Fruit fly (Drosophila melanogaster): ENCODE measurements around the gene CG43076.
A peak's percentile ranks its signal among the peaks of the same experiment; 100 is the strongest.

CG43076 gene

dm6 chrX:15216048-15216447 lies 7.3 kb downstream of the CG43076 start (continued):
- TF ChIP-seq Drgx (GFP tag; IDR thresholded peaks at IDR 0.05) (no peak), fd102C (GFP tag; optimal IDR thresholded peaks at IDR 0.05) (no peak), Fer3 (tag; optimal IDR thresholded peaks at IDR 0.05) (peak; percentile 68), ATbp (GFP tag; optimal IDR thresholded peaks at IDR 0.05) (peak; percentile 60), CG11398 (GFP tag; optimal IDR thresholded peaks at IDR 0.05) (no peak), slp2 (GFP tag; optimal IDR thresholded peaks at IDR 0.05) (no peak), CG10366 (GFP tag; IDR thresholded peaks at IDR 0.05) (no peak; the same call in 1 of the 2 replicates), CG17361 (GFP tag; IDR thresholded peaks at IDR 0.05) (peak; percentile 66; the same call in 2 of the 3 replicates), ap (GFP tag; IDR thresholded peaks at IDR 0.05) (peak; percentile 32; the same call in 1 of the 2 replicates), CG3838 (GFP tag; optimal IDR thresholded peaks at IDR 0.05) (no peak), CG12219 (GFP tag; optimal IDR thresholded peaks at IDR 0.05) (peak; percentile 18), CG4424 (GFP tag; optimal IDR thresholded peaks at IDR 0.05) (peak; percentile 55), CG10462 (GFP tag; optimal IDR thresholded peaks at IDR 0.05) (no peak), phol (tag; optimal IDR thresholded peaks at IDR 0.05) (peak; percentile 66), ewg (GFP tag; optimal IDR thresholded peaks at IDR 0.05) (peak; percentile 38), CG7357 (GFP tag; IDR thresholded peaks at IDR 0.05) (peak; percentile 67; the same call in 1 of the 3 replicates), vfl (GFP tag; optimal IDR thresholded peaks at IDR 0.05) (peak; percentile 15), exex (tag; optimal IDR thresholded peaks at IDR 0.05) (peak; percentile 12), trh (GFP tag; optimal IDR thresholded peaks at IDR 0.05) (no peak), Ptx1 (GFP tag; IDR thresholded peaks at IDR 0.05) (peak; percentile 80), mld (GFP tag; IDR thresholded peaks at IDR 0.05; ENCODE audit: partially characterized antibody) (no peak), crol (GFP tag; IDR thresholded peaks at IDR 0.05) (no peak), CG7928 (GFP tag; optimal IDR thresholded peaks at IDR 0.05) (no peak), CG8478 (optimal IDR thresholded peaks at IDR 0.05) (no peak), cad (GFP tag; optimal IDR thresholded peaks at IDR 0.05) (no peak), HLH54F (GFP tag; optimal IDR thresholded peaks at IDR 0.05) (peak; percentile 60), CG12659 (GFP tag; optimal IDR thresholded peaks at IDR 0.05) (peak; percentile 66), bbx (GFP tag; IDR thresholded peaks at IDR 0.05; ENCODE audit: partially characterized antibody) (no peak), Aef1 (GFP tag; IDR thresholded peaks at IDR 0.05) (peak; percentile 65), cwo (GFP tag; optimal IDR thresholded peaks at IDR 0.05) (peak; percentile 75), danr (GFP tag; IDR thresholded peaks at IDR 0.05) (0 out of 2 replicates have a peak, but pooled peaks have one; percentile 9), CG14965 (GFP tag; optimal IDR thresholded peaks at IDR 0.05; ENCODE audit: borderline replicate concordance) (no peak), CG17186 (GFP tag; optimal IDR thresholded peaks at IDR 0.05) (no peak), Six4 (GFP tag; optimal IDR thresholded peaks at IDR 0.05) (no peak), CG4730 (GFP tag; IDR thresholded peaks at IDR 0.05) (peak; percentile 64; the same call in 1 of the 2 replicates)

- TF ChIP-seq sna (GFP tag; IDR thresholded peaks at IDR 0.05; ENCODE audit: partially characterized antibody) (no peak), D (optimal IDR thresholded peaks at IDR 0.05) (no peak), D (GFP tag; optimal IDR thresholded peaks at IDR 0.05) (no peak), HHEX (GFP tag; optimal IDR thresholded peaks at IDR 0.05) (no peak), org-1 (GFP tag; optimal IDR thresholded peaks at IDR 0.05) (no peak), MBD-R2 (GFP tag; IDR thresholded peaks at IDR 0.05) (no peak), Bteb2 (GFP tag; optimal IDR thresholded peaks at IDR 0.05) (no peak), CG14710 (tag; optimal IDR thresholded peaks at IDR 0.05) (no peak), Camta (GFP tag; optimal IDR thresholded peaks at IDR 0.05) (no peak), Vsx1 (GFP tag; optimal IDR thresholded peaks at IDR 0.05) (no peak), CG4730 (GFP tag; IDR thresholded peaks at IDR 0.05) (no peak)
These were observed 13.3 kb downstream of the CG43076 start, which contains the start of gene CG5662 for dm6 chrX:15210086-15210485. CG5662 (plus strand) TSS chrX:15210386.
